Worm (Caenorhabditis elegans) whole organism, L3 larva: Measurements from ENCODE around the gene C23H3.5.

ENCODE experiments used
- elt-1 ChIP-seq: fragments of 150-350 bp; optimal IDR thresholded peaks from 2 replicates; lab custom pipeline; 2014; ENCODE audit warnings: missing biosample characterization, missing genetic modification characterization
- elt-3 ChIP-seq, 3 experiments: fragments of 150-350 bp in 1 of 3; sonication (generic microtip) in 2 of 3; optimal IDR thresholded peaks; 2 replicates in 2 of 3; 4 replicates in 1 of 3; lab custom pipeline; 2014 to 2017; ENCODE audit warnings: missing biosample characterization in 3 of 3, missing genetic modification characterization in 3 of 3
- fos-1 ChIP-seq: fragments of 150-350 bp; optimal IDR thresholded peaks from 2 replicates; lab custom pipeline; 2014; ENCODE audit warnings: missing biosample characterization, missing genetic modification characterization
- nhr-11 ChIP-seq: fragments of 150-350 bp; optimal IDR thresholded peaks from 2 replicates; lab custom pipeline; 2014; ENCODE audit warnings: missing biosample characterization, missing genetic modification characterization
- nhr-28 ChIP-seq: fragments of 150-350 bp; optimal IDR thresholded peaks from 2 replicates; lab custom pipeline; 2014; ENCODE audit warnings: missing biosample characterization, missing genetic modification characterization
- snpc-4 ChIP-seq: fragments of 150-350 bp; optimal IDR thresholded peaks from 2 replicates; lab custom pipeline; 2014; ENCODE audit warnings: missing biosample characterization, missing genetic modification characterization
- unc-39 ChIP-seq: sonication (generic microtip); optimal IDR thresholded peaks from 4 replicates; lab custom pipeline; 2017; ENCODE audit warnings: missing biosample characterization, missing genetic modification characterization

ce11 chrII:33904-34303 is 13.5 kb upstream of the C23H3.5 start, which contains the start of gene F23F1.2:
- no peak for TF ChIP-seq fos-1
- TF ChIP-seq nhr-28 (tag; lab: Kevin White, UChicago): no peak
- TF ChIP-seq snpc-4: no peak
- no peak for TF ChIP-seq elt-1 (tag; lab: Kevin White, UChicago)
- TF ChIP-seq unc-39 (tag; lab: Kevin White, UChicago): no peak
- TF ChIP-seq nhr-11 (tag; lab: Kevin White, UChicago): no peak
- no peak for TF ChIP-seq elt-3 (tag; optimal IDR thresholded peaks at IDR 0.05; lab: Kevin White, UChicago)
